Worm (Caenorhabditis elegans) whole organism, midembryonic: Measurements from ENCODE around the gene Y46G5A.47.

Experiments
- T22C8.4 ChIP-seq: fragments of 200-800 bp; sonication (Bioruptor generic); IDR thresholded peaks from 2 replicates; pipeline ENCODE4 v1.3.6; 2022; ENCODE audit warnings: missing genetic modification characterization, missing compliant biosample characterization
- cog-1 ChIP-seq: sonication (generic microtip); optimal IDR thresholded peaks from 2 replicates; lab custom pipeline; 2016; ENCODE audit warnings: missing genetic modification characterization, missing compliant biosample characterization
- flt-1 ChIP-seq: fragments of 200-800 bp; sonication (Bioruptor generic); IDR thresholded peaks from 2 replicates; pipeline ENCODE4 v1.3.6; 2022; ENCODE audit warnings: missing genetic modification characterization, missing compliant biosample characterization
- klf-2 ChIP-seq: fragments of 200-800 bp; sonication (Bioruptor generic); conservative IDR thresholded peaks from 2 replicates; pipeline ENCODE4 v1.3.6; 2022; ENCODE audit warnings: missing genetic modification reagents, missing genetic modification characterization, missing compliant biosample characterization
- med-1 ChIP-seq: sonication (generic microtip); optimal IDR thresholded peaks from 2 replicates; lab custom pipeline; 2017; ENCODE audit warnings: missing genetic modification characterization, mild to moderate bottlenecking, missing compliant biosample characterization, antibody characterized with exemption, missing genetic modification reagents; ENCODE audit not compliant: insufficient read depth
- ref-1 ChIP-seq: fragments of 200-800 bp; sonication (Bioruptor generic); conservative IDR thresholded peaks from 2 replicates; pipeline ENCODE4 v1.3.6; 2022; ENCODE audit warnings: missing genetic modification reagents, missing genetic modification characterization, missing compliant biosample characterization
- tab-1 ChIP-seq: fragments of 200-800 bp; sonication (Bioruptor generic); IDR thresholded peaks from 2 replicates; pipeline ENCODE4 v1.3.6; 2022; ENCODE audit warnings: missing genetic modification characterization, missing compliant biosample characterization
- ztf-23 ChIP-seq: fragments of 200-800 bp; sonication (Bioruptor generic); IDR thresholded peaks from 2 replicates; pipeline ENCODE4 v1.3.6; 2022; ENCODE audit warnings: missing genetic modification reagents, missing genetic modification characterization, missing compliant biosample characterization
- ztf-29 ChIP-seq: fragments of 200-800 bp; sonication (Bioruptor generic); IDR thresholded peaks from 2 replicates; pipeline ENCODE4 v1.3.6; 2022; ENCODE audit warnings: missing genetic modification reagents, missing genetic modification characterization, missing compliant biosample characterization

The Y46G5A.47 gene

DNA sequence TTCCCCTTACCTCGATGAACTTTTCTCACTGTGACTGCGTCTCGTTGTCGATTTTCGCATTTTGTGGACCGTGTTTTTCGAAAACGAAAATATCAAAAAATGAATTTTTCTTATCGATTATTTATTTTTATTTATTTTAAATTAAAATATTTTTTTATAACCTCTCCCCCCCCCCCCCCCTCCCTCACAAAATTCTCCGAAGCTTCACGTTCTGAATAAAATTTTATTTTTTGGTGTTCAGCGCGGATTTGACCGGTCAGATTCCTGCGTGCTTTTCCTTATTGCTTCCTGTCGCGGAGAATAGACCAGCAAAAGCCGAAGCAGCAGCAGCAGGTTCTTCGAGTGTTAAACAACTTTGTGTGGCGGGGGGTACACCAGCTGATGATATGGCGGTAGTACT, 13.4 kb upstream of the Y46G5A.47 start, which contains the start of gene Y46G5A.22:
Y46G5A.22 (minus strand) TSS at position 101 of the 400 bp plus-strand sequence.
- TF ChIP-seq ref-1 (GFP tag; lab: Robert Waterston, UW) = no peak
- no peak for TF ChIP-seq klf-2 (GFP tag; lab: Robert Waterston, UW)
- no peak for TF ChIP-seq ztf-29 (GFP tag; lab: Robert Waterston, UW)
- no peak for TF ChIP-seq ztf-23
- no peak for TF ChIP-seq flt-1 (GFP tag; lab: Robert Waterston, UW)
- TF ChIP-seq cog-1 (tag; lab: Kevin White, UChicago) = no peak
- TF ChIP-seq med-1 (GFP tag; lab: Kevin White, UChicago) = no peak
- TF ChIP-seq tab-1 = no peak
- TF ChIP-seq T22C8.4 (GFP tag; lab: Robert Waterston, UW) = no peak

ce11 chrII:12816412-12817146, 11.5 kb upstream of the Y46G5A.47 start, which contains the start of gene acl-7:
TSS of gene acl-7 (minus strand) at chrII:12816462.
- TF ChIP-seq ztf-23 (no peak), ref-1 (GFP tag; lab: Robert Waterston, UW) (no peak), med-1 (GFP tag; lab: Kevin White, UChicago) (no peak)

DNA sequence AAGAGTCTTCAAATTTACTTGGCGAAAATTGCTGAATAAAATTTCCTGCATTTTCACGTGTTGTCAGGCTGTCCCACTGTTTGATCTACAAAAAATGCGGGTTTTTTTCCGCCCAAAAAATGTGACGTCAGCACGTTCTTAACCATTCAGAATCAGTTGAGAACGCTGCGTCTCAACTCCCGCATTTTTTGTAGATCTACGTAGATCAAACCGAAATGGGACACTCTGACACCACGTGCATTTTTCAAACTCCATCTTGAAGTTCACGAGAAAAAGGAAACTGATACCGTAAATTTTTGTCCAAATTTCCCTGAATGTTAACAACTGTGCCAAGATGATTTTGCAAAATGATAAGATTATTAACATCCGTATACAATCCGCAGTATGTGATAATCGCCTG, 8.1 kb upstream of the Y46G5A.47 start:
- TF ChIP-seq med-1 (GFP tag; lab: Kevin White, UChicago) = no peak
- TF ChIP-seq T22C8.4 (GFP tag; lab: Robert Waterston, UW) = no peak
- TF ChIP-seq ztf-29 (GFP tag; lab: Robert Waterston, UW) = no peak
- TF ChIP-seq ztf-23 = no peak
- TF ChIP-seq klf-2 (GFP tag; lab: Robert Waterston, UW) = no peak
- TF ChIP-seq ref-1 (GFP tag; lab: Robert Waterston, UW) = no peak
- TF ChIP-seq tab-1 = no peak
- no peak for TF ChIP-seq flt-1 (GFP tag; lab: Robert Waterston, UW)
- TF ChIP-seq cog-1 (tag; lab: Kevin White, UChicago) = no peak

ce11 chrII:12810709-12811108, 5.6 kb upstream of the Y46G5A.47 start, which contains the start of gene Y46G5A.20:
TSS of gene Y46G5A.20 (plus strand) at chrII:12811009.
- TF ChIP-seq flt-1 (GFP tag; lab: Robert Waterston, UW) (no peak), tab-1 (no peak), klf-2 (GFP tag; lab: Robert Waterston, UW) (no peak), ztf-29 (GFP tag; lab: Robert Waterston, UW) (no peak), cog-1 (tag; lab: Kevin White, UChicago) (no peak), ref-1 (GFP tag; lab: Robert Waterston, UW) (no peak), ztf-23 (no peak), T22C8.4 (GFP tag; lab: Robert Waterston, UW) (no peak), med-1 (GFP tag; lab: Kevin White, UChicago) (no peak)

DNA sequence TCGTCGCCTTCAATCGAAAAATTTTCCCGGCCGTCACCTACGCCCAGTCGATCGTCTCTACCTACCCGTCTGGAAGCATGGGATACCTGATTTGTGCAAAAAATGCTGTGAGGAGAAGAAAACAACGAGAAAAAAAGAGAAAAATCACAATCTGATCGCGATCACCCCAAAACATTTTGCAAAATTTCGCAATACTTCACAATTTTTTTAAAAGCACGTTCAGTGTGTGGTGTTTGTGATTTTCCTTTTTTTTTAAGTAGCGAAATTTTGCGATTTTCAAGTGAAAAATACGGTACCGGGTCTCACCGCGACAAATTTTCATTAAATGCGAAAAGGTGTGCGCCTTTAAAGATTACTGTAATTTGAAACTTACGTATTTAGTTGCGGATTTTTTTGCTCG, 4.6 kb upstream of the Y46G5A.47 start:
- TF ChIP-seq cog-1 (tag; lab: Kevin White, UChicago) = no peak

DNA sequence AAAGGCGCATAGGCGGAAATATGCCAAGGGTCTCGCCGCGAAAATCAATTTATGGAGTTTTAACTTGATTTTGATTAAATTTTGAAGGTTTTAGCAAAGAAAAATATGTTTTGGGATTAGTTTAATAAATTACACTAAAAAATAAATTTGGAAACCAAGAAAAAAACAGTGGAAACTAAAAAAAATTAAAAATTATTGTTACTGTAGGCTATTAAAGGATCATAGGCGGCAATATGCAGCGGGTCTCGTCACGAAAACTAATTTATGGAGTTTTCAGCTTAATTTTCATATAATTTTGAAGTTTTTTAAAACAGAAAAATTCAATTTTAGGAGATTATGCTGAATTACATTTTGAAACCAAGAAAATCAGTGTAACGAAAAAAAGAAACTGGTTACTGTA, 3.6 kb upstream of the Y46G5A.47 start:
- TF ChIP-seq med-1 (GFP tag; lab: Kevin White, UChicago) = no peak
- no peak for TF ChIP-seq flt-1 (GFP tag; lab: Robert Waterston, UW)
- no peak for TF ChIP-seq T22C8.4 (GFP tag; lab: Robert Waterston, UW)
- TF ChIP-seq ref-1 (GFP tag; lab: Robert Waterston, UW) = no peak
- TF ChIP-seq cog-1 (tag; lab: Kevin White, UChicago) = no peak
- TF ChIP-seq ztf-23 = no peak

DNA sequence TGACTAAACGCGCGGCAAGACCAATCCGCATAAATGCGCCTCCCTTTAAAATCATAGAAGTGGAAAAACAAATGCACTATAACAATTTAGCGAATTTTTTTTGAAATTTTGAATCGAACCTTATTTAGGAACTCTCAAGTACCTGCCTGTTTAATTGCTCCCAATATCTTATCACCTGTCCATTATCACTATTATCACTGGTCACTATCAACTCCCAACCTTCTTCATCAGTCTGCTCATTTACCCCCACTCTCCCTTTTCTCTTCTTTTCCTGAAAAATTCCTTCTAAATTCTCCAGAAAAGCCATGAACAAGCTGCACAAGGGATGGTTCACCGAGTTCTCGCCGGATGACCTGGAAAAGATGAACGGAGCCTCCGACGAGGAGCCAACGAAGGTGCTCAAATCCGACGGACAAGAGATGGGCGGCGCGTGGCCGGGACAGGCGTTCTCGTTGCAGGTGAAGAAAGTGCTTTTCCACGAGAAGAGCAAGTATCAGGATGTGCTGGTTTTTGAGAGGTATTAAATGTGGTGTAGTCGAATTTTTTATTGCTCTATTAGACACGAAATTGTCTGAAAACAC, 1.6 kb upstream of the Y46G5A.47 start, which contains the start of gene spds-1:
spds-1 (plus strand) TSS at position 298 of the 581 bp plus-strand sequence.
- TF ChIP-seq ref-1 (GFP tag; lab: Robert Waterston, UW) (no peak), ztf-23 (no peak), cog-1 (tag; lab: Kevin White, UChicago) (no peak), klf-2 (GFP tag; lab: Robert Waterston, UW) (no peak), T22C8.4 (GFP tag; lab: Robert Waterston, UW) (no peak), ztf-29 (GFP tag; lab: Robert Waterston, UW) (no peak), med-1 (GFP tag; lab: Kevin White, UChicago) (no peak), flt-1 (GFP tag; lab: Robert Waterston, UW) (no peak), tab-1 (no peak)

DNA sequence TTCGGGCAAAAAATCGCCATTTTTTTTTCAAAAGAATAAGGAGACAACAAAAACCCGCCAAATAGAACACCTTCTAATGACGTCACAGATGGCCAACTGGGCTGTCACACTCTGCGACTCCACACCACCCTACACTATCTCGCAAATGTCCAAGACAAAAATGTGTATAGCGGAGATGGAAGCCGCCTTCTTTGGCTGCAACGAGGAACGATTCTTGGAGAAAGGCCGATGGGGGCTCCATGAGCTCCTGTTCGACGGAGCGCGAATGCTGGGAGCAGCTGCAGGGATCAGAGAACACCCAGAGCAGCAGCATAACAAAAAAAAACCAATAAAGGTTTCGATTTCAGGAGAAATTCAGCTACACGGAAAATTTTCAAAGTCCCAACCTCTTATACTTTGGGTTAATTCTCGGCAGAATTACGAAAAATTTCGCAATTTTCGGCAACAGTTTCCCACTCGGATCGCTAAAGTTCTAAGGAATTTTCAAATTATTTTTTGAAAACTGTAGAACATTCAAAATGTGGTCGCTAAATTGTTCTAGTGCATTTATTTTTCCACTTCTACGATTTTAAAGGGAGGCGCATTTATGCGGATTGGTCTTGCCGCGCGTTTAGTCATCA, 769 bp upstream of the Y46G5A.47 start:
- TF ChIP-seq klf-2 (GFP tag; lab: Robert Waterston, UW) (no peak), cog-1 (tag; lab: Kevin White, UChicago) (no peak), med-1 (GFP tag; lab: Kevin White, UChicago) (no peak), ztf-29 (GFP tag; lab: Robert Waterston, UW) (no peak), flt-1 (GFP tag; lab: Robert Waterston, UW) (no peak), ref-1 (GFP tag; lab: Robert Waterston, UW) (no peak), tab-1 (no peak), T22C8.4 (GFP tag; lab: Robert Waterston, UW) (no peak)

DNA sequence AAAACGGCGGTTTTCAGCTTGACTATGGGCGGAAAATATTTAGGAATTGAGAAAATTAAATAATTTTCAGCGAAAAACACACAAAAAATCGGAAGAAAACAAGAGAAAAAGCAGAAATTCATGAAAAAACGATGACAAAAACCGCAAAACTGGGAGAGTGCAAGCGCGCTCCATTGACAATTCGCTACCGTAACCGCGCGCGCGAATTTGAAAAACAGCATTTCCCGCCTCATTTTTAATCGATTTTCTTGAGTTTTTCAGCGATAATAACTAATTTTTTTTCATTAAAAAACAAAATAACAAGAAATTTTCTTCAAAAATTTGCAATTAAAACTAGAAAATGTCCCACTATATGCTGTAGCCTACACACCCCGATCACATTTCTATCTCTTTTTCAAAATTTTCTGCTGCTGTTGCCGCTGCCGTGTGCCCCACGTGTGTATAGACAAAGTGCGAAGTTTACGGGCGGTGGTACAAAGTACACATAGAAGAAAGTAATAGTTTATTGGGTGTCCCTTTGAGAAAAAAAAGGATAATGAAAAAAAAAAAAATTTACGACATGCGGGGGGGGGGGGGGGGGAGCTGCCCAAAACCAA, 5.1 kb downstream of the Y46G5A.47 start:
- no peak for TF ChIP-seq klf-2 (GFP tag; lab: Robert Waterston, UW)
- TF ChIP-seq tab-1 = no peak
- no peak for TF ChIP-seq med-1 (GFP tag; lab: Kevin White, UChicago)
- TF ChIP-seq ztf-23 = no peak
- no peak for TF ChIP-seq T22C8.4 (GFP tag; lab: Robert Waterston, UW)
- TF ChIP-seq cog-1 (tag; lab: Kevin White, UChicago) = no peak
- TF ChIP-seq flt-1 (GFP tag; lab: Robert Waterston, UW) = no peak
- no peak for TF ChIP-seq ref-1 (GFP tag; lab: Robert Waterston, UW)
- no peak for TF ChIP-seq ztf-29 (GFP tag; lab: Robert Waterston, UW)
